Worm (Caenorhabditis elegans): ENCODE results near the gene ZC15.5.

- TF ChIP-seq ceh-9 (tag; optimal IDR thresholded peaks at IDR 0.05) (no peak), dve-1 (tag; optimal IDR thresholded peaks at IDR 0.05) (no peak), fkh-10 (GFP tag; optimal IDR thresholded peaks at IDR 0.05) (no peak), ama-1 (optimal IDR thresholded peaks at IDR 0.05) (no peak), pag-3 (tag; optimal IDR thresholded peaks at IDR 0.05; ENCODE audit: borderline replicate concordance) (no peak), pha-4 (tag; optimal IDR thresholded peaks at IDR 0.05) (no peak), pros-1 (tag; optimal IDR thresholded peaks at IDR 0.05) (no peak), F13H6.1 (tag; optimal IDR thresholded peaks at IDR 0.05) (no peak)
These were observed 37.5 kb downstream of the ZC15.5 start, which contains the start of gene Y38H6A.5 for ce11 chrV:20335264-20335663.
